4 worm cellular contexts compared by ENCODE assay signal in genomic region chrIV:8317800-8318199, ce11.
TF ChIP-seq lines count a peak whose summit lies in the region.

No protein-coding gene starts in this region.

TF ChIP-seq in whole organism, L1 larva, 84 proteins besides CTCF, POLR2A, EP300 and RAD21:
- peak; percentile 39 for TF ChIP-seq lin-14 (GFP tag; optimal IDR thresholded peaks at IDR 0.05; lab: Kevin White, UChicago)
- peak; percentile 97 for TF ChIP-seq blmp-1 (tag; optimal IDR thresholded peaks at IDR 0.05; lab: Kevin White, UChicago)
- no peak for TF ChIP-seq tbx-2 (tag; optimal IDR thresholded peaks at IDR 0.05; lab: Kevin White, UChicago)
- TF ChIP-seq elt-3 (tag; optimal IDR thresholded peaks at IDR 0.05; lab: Kevin White, UChicago), result peak in 2 of 6 experiments; percentile 5 to 13

TF ChIP-seq in whole organism, L2 larva, 48 proteins besides CTCF, POLR2A, EP300 and RAD21:
- TF ChIP-seq lin-13 (GFP tag; optimal IDR thresholded peaks at IDR 0.05; lab: Kevin White, UChicago) (no peak), nhr-23 (tag; optimal IDR thresholded peaks at IDR 0.05; lab: Kevin White, UChicago) (no peak), blmp-1 (tag; optimal IDR thresholded peaks at IDR 0.05; lab: Kevin White, UChicago; ENCODE audit: insufficient read depth) (peak; percentile 86), ztf-11 (tag; optimal IDR thresholded peaks at IDR 0.05; lab: Kevin White, UChicago) (no peak), sma-9 (GFP tag; optimal IDR thresholded peaks at IDR 0.05; lab: Kevin White, UChicago) (peak; percentile 31), sma-9 (tag; optimal IDR thresholded peaks at IDR 0.05; lab: Kevin White, UChicago) (no peak), elt-3 (tag; optimal IDR thresholded peaks at IDR 0.05; lab: Kevin White, UChicago) (no peak), nhr-25 (tag; optimal IDR thresholded peaks at IDR 0.05; lab: Kevin White, UChicago) (peak; percentile 49), ztf-4 (tag; optimal IDR thresholded peaks at IDR 0.05; lab: Kevin White, UChicago) (no peak)

TF ChIP-seq in whole organism, L3 larva, 47 proteins besides CTCF, POLR2A, EP300 and RAD21:
- TF ChIP-seq nhr-23 (tag; optimal IDR thresholded peaks at IDR 0.05; lab: Kevin White, UChicago) (peak; percentile 34), pha-4 (tag; optimal IDR thresholded peaks at IDR 0.05; lab: Kevin White, UChicago) (no peak)
TF ChIP-seq in whole organism, L3 larva: peak in this region for 1.

TF ChIP-seq in whole organism, L4 larva, 104 proteins besides CTCF, POLR2A, EP300 and RAD21:
- no peak for TF ChIP-seq ceh-20 (GFP tag; IDR thresholded peaks at IDR 0.05; lab: Robert Waterston, UW)
- peak; percentile 59; the same call in 1 of the 2 replicates for TF ChIP-seq php-3 (GFP tag; IDR thresholded peaks at IDR 0.05; lab: Robert Waterston, UW)
TF ChIP-seq in whole organism, L4 larva: peak in this region for 1.
